Fruit fly (Drosophila melanogaster) whole organism, adult: ENCODE results near the gene Phae2.

Experiments used
- CG11617 ChIP-seq: fragments of 200-800 bp; sonication (Bioruptor generic); optimal IDR thresholded peaks from 2 replicates; lab custom pipeline; 2017; ENCODE audit warnings: mild to moderate bottlenecking, missing biosample characterization, missing genetic modification reagents, missing genetic modification characterization
- CG12768 ChIP-seq: fragments of 200-800 bp; sonication (Bioruptor generic); optimal IDR thresholded peaks from 2 replicates; lab custom pipeline; 2017; ENCODE audit warnings: missing biosample characterization, missing genetic modification characterization, mild to moderate bottlenecking, moderate library complexity, missing genetic modification reagents
- CG33017 ChIP-seq: fragments of 200-800 bp; sonication (Bioruptor generic); optimal IDR thresholded peaks from 2 replicates; lab custom pipeline; 2018; ENCODE audit warnings: missing biosample characterization, mild to moderate bottlenecking, missing genetic modification characterization, moderate library complexity
- CG7101 ChIP-seq: fragments of 200-800 bp; sonication (Bioruptor generic); optimal IDR thresholded peaks from 2 replicates; lab custom pipeline; 2018; ENCODE audit warnings: missing biosample characterization, mild to moderate bottlenecking, missing genetic modification characterization, moderate library complexity
- Clk ChIP-seq: fragments of 200-800 bp; sonication (Bioruptor generic); optimal IDR thresholded peaks from 2 replicates; lab custom pipeline; 2017; ENCODE audit warnings: missing biosample characterization, missing genetic modification characterization
- Hr96 ChIP-seq: fragments of 200-800 bp; sonication (Bioruptor generic); optimal IDR thresholded peaks from 2 replicates; lab custom pipeline; 2016; ENCODE audit warnings: missing biosample characterization, missing genetic modification characterization
- Mnt ChIP-seq: fragments of 200-800 bp; sonication (Bioruptor generic); optimal IDR thresholded peaks from 2 replicates; lab custom pipeline; 2016; ENCODE audit warnings: missing biosample characterization, mild to moderate bottlenecking, missing genetic modification characterization
- bab1 ChIP-seq: fragments of 200-800 bp; sonication (Bioruptor generic); optimal IDR thresholded peaks from 3 replicates; lab custom pipeline; 2019; ENCODE audit warnings: missing biosample characterization, mild to moderate bottlenecking, missing genetic modification characterization, moderate library complexity
- cic ChIP-seq: fragments of 200-800 bp; sonication (Bioruptor generic); optimal IDR thresholded peaks from 2 replicates; lab custom pipeline; 2017; ENCODE audit warnings: missing biosample characterization, mild to moderate bottlenecking, missing genetic modification characterization, moderate library complexity
- cnc ChIP-seq, 2 experiments: fragments of >200 bp; optimal IDR thresholded peaks; 2 replicates each; lab custom pipeline; 2017
- kay ChIP-seq: fragments of 200-800 bp; sonication (Bioruptor generic); peaks from one replicate; lab custom pipeline; 2016; ENCODE audit warnings: missing biosample characterization, missing genetic modification characterization, borderline replicate concordance
- tj ChIP-seq: fragments of 200-800 bp; sonication (Bioruptor generic); optimal IDR thresholded peaks from 3 replicates; lab custom pipeline; 2017; ENCODE audit warnings: missing biosample characterization, mild to moderate bottlenecking, missing genetic modification characterization, moderate library complexity

- no peak for TF ChIP-seq kay
- TF ChIP-seq cnc (optimal IDR thresholded peaks at IDR 0.05; lab: Kevin White, UChicago) = no peak
- TF ChIP-seq CG33017 (tag; lab: Kevin White, UChicago) = no peak
- no peak for TF ChIP-seq Clk (GFP tag; lab: Kevin White, UChicago)
- no peak for TF ChIP-seq Hr96
- TF ChIP-seq tj = no peak
- no peak for TF ChIP-seq bab1 (GFP tag; lab: Kevin White, UChicago)
- no peak for TF ChIP-seq CG7101 (tag; lab: Kevin White, UChicago)
- TF ChIP-seq cic (GFP tag; lab: Kevin White, UChicago) = no peak
- TF ChIP-seq CG12768 = no peak
- no peak for TF ChIP-seq CG11617 (GFP tag; lab: Kevin White, UChicago)
- TF ChIP-seq Mnt (GFP tag; lab: Kevin White, UChicago) = no peak
These were observed 32.7 kb upstream of the Phae2 start for dm6 chr2L:12078123-12078658.
